Fruit fly (Drosophila melanogaster): ENCODE data around the gene CG33494.

Gene CG33494

DNA sequence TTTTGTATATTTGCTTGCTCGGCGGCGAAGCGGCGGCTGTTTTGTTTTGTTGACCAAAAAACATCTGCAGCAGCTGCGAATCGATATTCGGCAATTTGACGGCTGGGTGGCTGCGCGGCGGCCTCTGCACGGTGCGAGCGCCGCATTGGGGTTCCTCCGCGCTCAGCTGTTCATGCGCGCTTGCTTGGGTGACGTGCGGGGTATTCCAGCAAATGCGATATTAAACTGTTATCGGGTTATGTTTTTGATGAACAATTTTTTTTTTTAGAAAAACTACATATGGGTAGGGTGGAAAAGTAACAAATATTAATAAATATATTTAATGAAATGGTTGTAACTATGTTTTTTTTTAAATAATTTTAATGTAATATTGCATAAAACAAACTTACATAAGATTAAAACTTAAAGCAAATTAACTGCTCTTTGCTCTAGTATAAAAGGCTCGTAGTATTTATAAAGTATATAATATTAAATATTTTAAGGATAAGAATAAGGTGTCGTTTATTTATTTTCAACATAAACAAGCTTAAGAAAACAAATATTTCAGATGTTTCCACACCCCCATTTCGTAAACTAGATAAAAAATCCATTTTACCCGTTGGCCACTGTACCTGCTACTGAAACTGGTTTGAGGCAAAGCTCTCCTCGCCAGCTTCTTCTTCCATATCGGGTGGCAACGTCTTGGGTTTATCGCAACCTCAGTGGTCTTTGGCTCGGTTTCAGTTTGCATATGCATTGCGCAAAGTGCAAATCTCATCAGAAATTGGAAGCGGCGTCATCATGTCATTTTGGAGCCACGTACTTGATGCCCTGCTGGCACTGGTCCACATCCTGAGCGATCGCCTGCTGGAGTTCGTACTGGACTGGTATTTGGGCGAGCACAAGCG is 3.9 kb downstream of the CG33494 start, which contains the start of the genes Gnpat and CG5112 (continued):
- TF ChIP-seq D (optimal IDR thresholded peaks at IDR 0.05) (no peak), D (GFP tag; optimal IDR thresholded peaks at IDR 0.05) (peak; percentile 2), gfzf (GFP tag; optimal IDR thresholded peaks at IDR 0.05) (peak; percentile 21), salm (tag; optimal IDR thresholded peaks at IDR 0.05) (no peak), Gug (GFP tag; IDR thresholded peaks at IDR 0.05) (peak; percentile 31; the same call in 1 of the 4 replicates), maf-S (GFP tag; optimal IDR thresholded peaks at IDR 0.05) (peak; percentile 55), CG13287 (GFP tag; IDR thresholded peaks at IDR 0.05; ENCODE audit: partially characterized antibody) (peak; percentile 78), CG32772 (GFP tag; IDR thresholded peaks at IDR 0.05) (peak; percentile 40), nerfin-2 (GFP tag; IDR thresholded peaks at IDR 0.05; ENCODE audit: partially characterized antibody) (peak; percentile 71), croc (GFP tag; conservative IDR thresholded peaks at IDR 0.05) (peak; percentile 23; the same call in 2 of the 3 replicates), CG33213 (GFP tag; optimal IDR thresholded peaks at IDR 0.05) (peak; percentile 66), CG15696 (tag; optimal IDR thresholded peaks at IDR 0.05) (peak; percentile 71), prd (optimal IDR thresholded peaks at IDR 0.05) (no peak), prd (GFP tag; IDR thresholded peaks at IDR 0.05) (peak; percentile 79), CG11398 (GFP tag; optimal IDR thresholded peaks at IDR 0.05) (no peak), CG9797 (GFP tag; optimal IDR thresholded peaks at IDR 0.05) (peak; percentile 1), peb (GFP tag; IDR thresholded peaks at IDR 0.05) (peak; percentile 51; the same call in 1 of the 2 replicates), vfl (GFP tag; optimal IDR thresholded peaks at IDR 0.05) (peak; percentile 14), CG13424 (tag; optimal IDR thresholded peaks at IDR 0.05) (peak; percentile 86), tgo (GFP tag; IDR thresholded peaks at IDR 0.05) (peak; percentile 61), h (optimal IDR thresholded peaks at IDR 0.05) (no peak), B-H2 (GFP tag; optimal IDR thresholded peaks at IDR 0.05) (peak; percentile 83), CG9437 (GFP tag; optimal IDR thresholded peaks at IDR 0.05) (peak; percentile 0), Meics (GFP tag; optimal IDR thresholded peaks at IDR 0.05) (peak; percentile 65), da (GFP tag; optimal IDR thresholded peaks at IDR 0.05) (peak; percentile 82), CG18619 (GFP tag; optimal IDR thresholded peaks at IDR 0.05) (peak; percentile 45), inv (GFP tag; IDR thresholded peaks at IDR 0.05; ENCODE audit: partially characterized antibody) (peak; percentile 62), Hsf (GFP tag; optimal IDR thresholded peaks at IDR 0.05) (peak; percentile 57), hth (optimal IDR thresholded peaks at IDR 0.05) (no peak), dysf (GFP tag; IDR thresholded peaks at IDR 0.05) (peak; percentile 74), H15 (GFP tag; IDR thresholded peaks at IDR 0.05) (peak; percentile 71; the same call in 2 of the 3 replicates), CG6683 (GFP tag; optimal IDR thresholded peaks at IDR 0.05) (no peak), TFAM (GFP tag; optimal IDR thresholded peaks at IDR 0.05) (no peak), CG4820 (GFP tag; optimal IDR thresholded peaks at IDR 0.05) (peak; percentile 27), CG9932 (GFP tag; IDR thresholded peaks at IDR 0.05) (peak; percentile 90), cwo (GFP tag; optimal IDR thresholded peaks at IDR 0.05) (no peak), CG12236 (GFP tag; optimal IDR thresholded peaks at IDR 0.05) (no peak), CG11723 (GFP tag; optimal IDR thresholded peaks at IDR 0.05) (no peak), pum (GFP tag; optimal IDR thresholded peaks at IDR 0.05) (no peak), CG6765 (GFP tag; optimal IDR thresholded peaks at IDR 0.05) (no peak), ac (GFP tag; optimal IDR thresholded peaks at IDR 0.05) (peak; percentile 96), CG14710 (tag; optimal IDR thresholded peaks at IDR 0.05) (peak; percentile 65), Atf6 (GFP tag; IDR thresholded peaks at IDR 0.05) (peak; percentile 49; the same call in 1 of the 2 replicates), MESR4 (GFP tag; optimal IDR thresholded peaks at IDR 0.05) (peak; percentile 54), HLH4C (GFP tag; IDR thresholded peaks at IDR 0.05; ENCODE audit: partially characterized antibody) (peak; percentile 57; the same call in 2 of the 3 replicates), Ptx1 (GFP tag; IDR thresholded peaks at IDR 0.05) (peak; percentile 69), CG10431 (GFP tag; optimal IDR thresholded peaks at IDR 0.05) (peak; percentile 19), BEAF-32 (GFP tag; optimal IDR thresholded peaks at IDR 0.05) (peak; percentile 65), Dref (GFP tag; IDR thresholded peaks at IDR 0.05) (peak; percentile 62), sens (GFP tag) (peak; percentile 67)
